Worm (Caenorhabditis elegans) whole organism, L4 larva: ENCODE data around the gene prk-1.
A peak's percentile ranks its signal among the peaks of the same experiment; 100 is the strongest.

Source experiments
- F10B5.3 ChIP-seq: sonication (generic microtip); optimal IDR thresholded peaks from 2 replicates; lab custom pipeline; 2016; ENCODE audit warnings: mild to moderate bottlenecking, missing genetic modification characterization, missing compliant biosample characterization
- F26F4.8 ChIP-seq: fragments of 200-800 bp; sonication (Bioruptor generic); conservative IDR thresholded peaks from 2 replicates; pipeline ENCODE4 v1.3.6; 2022; ENCODE audit warnings: missing genetic modification characterization, missing compliant biosample characterization
- F37D6.2 ChIP-seq: sonication (generic microtip); optimal IDR thresholded peaks from 2 replicates; lab custom pipeline; 2016; ENCODE audit warnings: mild to moderate bottlenecking, missing genetic modification characterization, missing compliant biosample characterization
- F49E8.2 ChIP-seq: sonication (generic microtip); optimal IDR thresholded peaks from 2 replicates; lab custom pipeline; 2016; ENCODE audit warnings: missing compliant biosample characterization, mild to moderate bottlenecking, missing genetic modification characterization, borderline replicate concordance
- R02D3.7 ChIP-seq: fragments of 150-350 bp; sonication (generic microtip); optimal IDR thresholded peaks from 3 replicates; lab custom pipeline; 2014; ENCODE audit warnings: missing biosample characterization, missing genetic modification characterization
- T20F7.1 ChIP-seq: fragments of 200-800 bp; sonication (Bioruptor generic); optimal IDR thresholded peaks from 2 replicates; lab custom pipeline; 2018; ENCODE audit warnings: mild to moderate bottlenecking, missing genetic modification characterization, missing compliant biosample characterization
- Y48G9A.11 ChIP-seq: fragments of 200-800 bp; sonication (Bioruptor generic); IDR thresholded peaks from 2 replicates; pipeline ENCODE4 v1.3.6; 2022; ENCODE audit warnings: missing genetic modification reagents, missing genetic modification characterization, missing compliant biosample characterization
- Y5F2A.4 ChIP-seq: fragments of 200-800 bp; sonication (Bioruptor generic); optimal IDR thresholded peaks from 2 replicates; lab custom pipeline; 2018; ENCODE audit warnings: mild to moderate bottlenecking, missing genetic modification characterization, missing compliant biosample characterization
- ZK337.2 ChIP-seq: fragments of 200-800 bp; sonication (Bioruptor generic); IDR thresholded peaks from 2 replicates; pipeline ENCODE4 v1.3.6; 2022; ENCODE audit warnings: missing genetic modification reagents, missing genetic modification characterization, missing compliant biosample characterization
- aly-2 ChIP-seq: sonication (generic microtip); optimal IDR thresholded peaks from 2 replicates; lab custom pipeline; 2018; ENCODE audit warnings: missing biosample characterization, missing genetic modification characterization
- ceh-20 ChIP-seq: fragments of 200-800 bp; sonication (Bioruptor generic); IDR thresholded peaks from 2 replicates; pipeline ENCODE4 v1.3.6; 2022; ENCODE audit warnings: missing genetic modification reagents, missing genetic modification characterization, missing compliant biosample characterization
- ceh-32 ChIP-seq: sonication (generic microtip); optimal IDR thresholded peaks from 2 replicates; lab custom pipeline; 2016; ENCODE audit warnings: mild to moderate bottlenecking, missing genetic modification characterization, missing compliant biosample characterization; ENCODE audit not compliant: poor library complexity
- ceh-62 ChIP-seq: sonication (generic microtip); optimal IDR thresholded peaks from 2 replicates; lab custom pipeline; 2017; ENCODE audit warnings: missing biosample characterization, missing genetic modification characterization
- ctbp-1 ChIP-seq: fragments of 200-800 bp; sonication (Bioruptor generic); IDR thresholded peaks from 2 replicates; pipeline ENCODE4 v1.3.6; 2022; ENCODE audit warnings: missing genetic modification reagents, missing genetic modification characterization, missing compliant biosample characterization
- daf-12 ChIP-seq: fragments of 150-350 bp; optimal IDR thresholded peaks from 2 replicates; lab custom pipeline; 2014; ENCODE audit warnings: missing biosample characterization, missing genetic modification reagents, missing genetic modification characterization
- daf-16 ChIP-seq, 3 experiments: sonication (generic microtip); optimal IDR thresholded peaks; 2 replicates each; lab custom pipeline; 2016 to 2017; ENCODE audit warnings: missing genetic modification characterization in 3 of 3, missing genetic modification reagents in 3 of 3, mild to moderate bottlenecking in 2 of 3, missing compliant biosample characterization in 2 of 3, missing biosample characterization in 1 of 3, moderate library complexity in 1 of 3
- dmd-6 ChIP-seq: fragments of 200-800 bp; sonication (Bioruptor generic); IDR thresholded peaks from 2 replicates; pipeline ENCODE4 v1.3.6; 2022; ENCODE audit warnings: missing genetic modification reagents, missing genetic modification characterization, missing compliant biosample characterization
- dmd-9 ChIP-seq: fragments of 200-800 bp; sonication (Bioruptor generic); IDR thresholded peaks from 2 replicates; pipeline ENCODE4 v1.3.6; 2022; ENCODE audit warnings: missing genetic modification reagents, missing genetic modification characterization, missing compliant biosample characterization
- dpl-1 ChIP-seq: fragments of 150-350 bp; optimal IDR thresholded peaks from 2 replicates; lab custom pipeline; 2014; ENCODE audit warnings: missing biosample characterization, missing genetic modification reagents, missing genetic modification characterization
- duxl-1 ChIP-seq: sonication (generic microtip); optimal IDR thresholded peaks from 2 replicates; lab custom pipeline; 2016; ENCODE audit warnings: mild to moderate bottlenecking, missing genetic modification characterization, moderate library complexity, missing compliant biosample characterization; ENCODE audit not compliant: poor library complexity
- dve-1 ChIP-seq: sonication (generic microtip); optimal IDR thresholded peaks from 2 replicates; lab custom pipeline; 2017; ENCODE audit warnings: antibody characterized with exemption, mild to moderate bottlenecking, missing genetic modification characterization, missing compliant biosample characterization; ENCODE audit not compliant: insufficient read depth
- egl-43 ChIP-seq: fragments of 200-800 bp; sonication (Bioruptor generic); IDR thresholded peaks from 2 replicates; pipeline ENCODE4 v1.3.6; 2022; ENCODE audit warnings: missing genetic modification reagents, missing genetic modification characterization, missing compliant biosample characterization
- gei-8 ChIP-seq: fragments of 200-800 bp; sonication (Bioruptor generic); optimal IDR thresholded peaks from 2 replicates; lab custom pipeline; 2018; ENCODE audit warnings: mild to moderate bottlenecking, missing genetic modification characterization, missing compliant biosample characterization
- hif-1 ChIP-seq, 2 experiments: sonication (generic microtip); optimal IDR thresholded peaks; 2 replicates each; lab custom pipeline; 2016 to 2017; ENCODE audit warnings: missing compliant biosample characterization in 2 of 2, missing genetic modification characterization in 2 of 2, missing genetic modification reagents in 2 of 2, missing genotype in 2 of 2, mild to moderate bottlenecking in 1 of 2
- hlh-30 ChIP-seq: sonication (generic microtip); optimal IDR thresholded peaks from 2 replicates; lab custom pipeline; 2017; ENCODE audit warnings: antibody characterized with exemption, mild to moderate bottlenecking, missing genetic modification characterization, missing compliant biosample characterization; ENCODE audit not compliant: insufficient read depth
- lin-1 ChIP-seq: fragments of 200-800 bp; sonication (Bioruptor generic); IDR thresholded peaks from 2 replicates; pipeline ENCODE4 v1.3.6; 2022; ENCODE audit warnings: missing genetic modification reagents, missing genetic modification characterization, missing compliant biosample characterization
- lin-13 ChIP-seq: fragments of 150-350 bp; optimal IDR thresholded peaks from 2 replicates; lab custom pipeline; 2014; ENCODE audit warnings: missing biosample characterization, missing genetic modification reagents, missing genetic modification characterization
- lin-38 ChIP-seq: fragments of 200-800 bp; sonication (Bioruptor generic); IDR thresholded peaks from 2 replicates; pipeline ENCODE4 v1.3.6; 2022; ENCODE audit warnings: missing genetic modification reagents, missing genetic modification characterization, missing compliant biosample characterization
- lin-39 ChIP-seq: fragments of 150-350 bp; optimal IDR thresholded peaks from 2 replicates; lab custom pipeline; 2014; ENCODE audit warnings: missing biosample characterization, missing genetic modification reagents, missing genetic modification characterization
- lir-3 ChIP-seq: sonication (generic microtip); optimal IDR thresholded peaks from 2 replicates; lab custom pipeline; 2016; ENCODE audit warnings: mild to moderate bottlenecking, missing genetic modification characterization, missing compliant biosample characterization
- lsy-2 ChIP-seq, 2 experiments: fragments of 150-350 bp in 1 of 2; sonication (generic microtip) in 1 of 2; optimal IDR thresholded peaks; 2 replicates each; lab custom pipeline; 2014 to 2017; ENCODE audit warnings: missing biosample characterization in 2 of 2, missing genetic modification characterization in 2 of 2
- mdt-29 ChIP-seq: fragments of 200-800 bp; sonication (Bioruptor generic); IDR thresholded peaks from 2 replicates; pipeline ENCODE4 v1.3.6; 2022; ENCODE audit warnings: missing genetic modification reagents, missing genetic modification characterization, missing compliant biosample characterization
- mxl-3 ChIP-seq: fragments of 200-800 bp; sonication (Bioruptor generic); optimal IDR thresholded peaks from 2 replicates; lab custom pipeline; 2018; ENCODE audit warnings: mild to moderate bottlenecking, missing genetic modification characterization, missing compliant biosample characterization
- nhr-41 ChIP-seq: fragments of 200-800 bp; sonication (Bioruptor generic); IDR thresholded peaks from 2 replicates; pipeline ENCODE4 v1.3.6; 2022; ENCODE audit warnings: missing genetic modification reagents, missing genetic modification characterization, missing compliant biosample characterization
- nhr-42 ChIP-seq: fragments of 200-800 bp; sonication (Bioruptor generic); IDR thresholded peaks from 2 replicates; pipeline ENCODE4 v1.3.6; 2022; ENCODE audit warnings: missing genetic modification characterization, missing compliant biosample characterization
- nhr-6 ChIP-seq: fragments of 150-350 bp; optimal IDR thresholded peaks from 2 replicates; lab custom pipeline; 2014; ENCODE audit warnings: missing biosample characterization, missing genetic modification characterization
- nhr-76 ChIP-seq: fragments of 150-350 bp; optimal IDR thresholded peaks from 2 replicates; lab custom pipeline; 2014; ENCODE audit warnings: missing biosample characterization, missing genetic modification characterization
- nhr-77 ChIP-seq: fragments of 150-350 bp; optimal IDR thresholded peaks from 2 replicates; lab custom pipeline; 2014; ENCODE audit warnings: missing biosample characterization, missing genetic modification characterization
- php-3 ChIP-seq: fragments of 200-800 bp; sonication (Bioruptor generic); IDR thresholded peaks from 2 replicates; pipeline ENCODE4 v1.3.6; 2022; ENCODE audit warnings: missing genetic modification reagents, missing genetic modification characterization, missing compliant biosample characterization
- rbr-2 ChIP-seq: sonication (generic microtip); optimal IDR thresholded peaks from 2 replicates; lab custom pipeline; 2016; ENCODE audit warnings: missing genotype, missing genetic modification characterization, missing compliant biosample characterization
- saeg-2 ChIP-seq: fragments of 200-800 bp; sonication (Bioruptor generic); IDR thresholded peaks from 2 replicates; pipeline ENCODE4 v1.3.6; 2022; ENCODE audit warnings: missing genetic modification reagents, missing genetic modification characterization, missing compliant biosample characterization
- sdz-12 ChIP-seq: fragments of 200-800 bp; sonication (Bioruptor generic); optimal IDR thresholded peaks from 2 replicates; lab custom pipeline; 2018; ENCODE audit warnings: mild to moderate bottlenecking, missing genetic modification characterization, missing compliant biosample characterization
- set-16 ChIP-seq: fragments of 200-800 bp; sonication (Bioruptor generic); IDR thresholded peaks from 2 replicates; pipeline ENCODE4 v1.3.6; 2022; ENCODE audit warnings: missing genetic modification reagents, missing genetic modification characterization, missing compliant biosample characterization
- snpc-4 ChIP-seq: fragments of 150-350 bp; optimal IDR thresholded peaks from 2 replicates; lab custom pipeline; 2014; ENCODE audit warnings: missing biosample characterization, missing genetic modification characterization
- spr-3 ChIP-seq: fragments of 200-800 bp; sonication (Bioruptor generic); optimal IDR thresholded peaks from 2 replicates; lab custom pipeline; 2018; ENCODE audit warnings: mild to moderate bottlenecking, missing genetic modification characterization, missing compliant biosample characterization
- unc-130 ChIP-seq: sonication (generic microtip); optimal IDR thresholded peaks from 2 replicates; lab custom pipeline; 2016; ENCODE audit warnings: missing genetic modification reagents, missing genetic modification characterization, missing compliant biosample characterization
- unc-39 ChIP-seq: sonication (generic microtip); optimal IDR thresholded peaks from 2 replicates; lab custom pipeline; 2017; ENCODE audit warnings: missing biosample characterization, missing genetic modification characterization
- zag-1 ChIP-seq: fragments of 150-350 bp; optimal IDR thresholded peaks from 2 replicates; lab custom pipeline; 2014; ENCODE audit warnings: missing biosample characterization, missing genetic modification characterization
- zfp-2 ChIP-seq: sonication (generic microtip); optimal IDR thresholded peaks from 2 replicates; lab custom pipeline; 2016; ENCODE audit warnings: mild to moderate bottlenecking, missing genetic modification characterization, missing compliant biosample characterization
- ztf-7 ChIP-seq: fragments of 150-350 bp; optimal IDR thresholded peaks from 2 replicates; lab custom pipeline; 2014; ENCODE audit warnings: missing biosample characterization, missing genetic modification characterization

Gene prk-1

ce11 chrIII:6969781-6970342, 20.1 kb upstream of the prk-1 start (continued):
- no peak for TF ChIP-seq dpl-1 (GFP tag; lab: Kevin White, UChicago)
- no peak for TF ChIP-seq duxl-1
- TF ChIP-seq lin-38 (GFP tag; lab: Robert Waterston, UW) = peak; percentile 70
- TF ChIP-seq F10B5.3 = no peak
- peak; percentile 25 for TF ChIP-seq R02D3.7 (tag; lab: Kevin White, UChicago)
- no peak for TF ChIP-seq nhr-6
- TF ChIP-seq ceh-20 (GFP tag; lab: Robert Waterston, UW) = no peak
- TF ChIP-seq F37D6.2 (tag; lab: Kevin White, UChicago) = no peak
- no peak for TF ChIP-seq ZK337.2 (GFP tag; lab: Robert Waterston, UW)
- no peak for TF ChIP-seq zag-1 (tag; lab: Kevin White, UChicago)
- no peak for TF ChIP-seq ceh-62 (tag; lab: Kevin White, UChicago)
- no peak for TF ChIP-seq dmd-6 (GFP tag; lab: Robert Waterston, UW)
- TF ChIP-seq lir-3 = no peak
- no peak for TF ChIP-seq mxl-3
- no peak for TF ChIP-seq F26F4.8
- TF ChIP-seq T20F7.1 (GFP tag; lab: Kevin White, UChicago) = peak; percentile 32
- TF ChIP-seq egl-43 (GFP tag; lab: Robert Waterston, UW) = no peak
- no peak for TF ChIP-seq aly-2 (tag; lab: Kevin White, UChicago)
- peak; percentile 84 for TF ChIP-seq Y48G9A.11
- TF ChIP-seq nhr-41 (GFP tag; lab: Robert Waterston, UW) = no peak
- TF ChIP-seq unc-130 (GFP tag; lab: Kevin White, UChicago) = peak; percentile 76
- no peak for TF ChIP-seq hlh-30 (tag; lab: Kevin White, UChicago)
- no peak for TF ChIP-seq nhr-76 (tag; lab: Kevin White, UChicago)
- TF ChIP-seq sdz-12 (GFP tag; lab: Kevin White, UChicago) = no peak
- no peak for TF ChIP-seq dmd-9 (GFP tag; lab: Robert Waterston, UW)
- TF ChIP-seq unc-39 (tag; lab: Kevin White, UChicago) = no peak
- no peak for TF ChIP-seq rbr-2 (tag; lab: Kevin White, UChicago)
- no peak for TF ChIP-seq gei-8 (GFP tag; lab: Kevin White, UChicago)
- TF ChIP-seq lsy-2 (tag; optimal IDR thresholded peaks at IDR 0.05; lab: Kevin White, UChicago) = peak in 1 of 2 experiments; percentile 52
- no peak for TF ChIP-seq lin-39 (tag; lab: Kevin White, UChicago)
- TF ChIP-seq daf-12 (tag; lab: Kevin White, UChicago) = no peak
- TF ChIP-seq mdt-29 (GFP tag; lab: Robert Waterston, UW) = no peak
- TF ChIP-seq lin-1 (GFP tag; lab: Robert Waterston, UW) = peak; percentile 27; the same call in 1 of the 2 replicates
- TF ChIP-seq nhr-42 (GFP tag; lab: Robert Waterston, UW) = no peak
- TF ChIP-seq nhr-77 (tag; lab: Kevin White, UChicago) = no peak
- no peak for TF ChIP-seq saeg-2
- no peak for TF ChIP-seq ztf-7 (tag; lab: Kevin White, UChicago)
- no peak for TF ChIP-seq hif-1 (tag; optimal IDR thresholded peaks at IDR 0.05; lab: Kevin White, UChicago)
- TF ChIP-seq php-3 (GFP tag; lab: Robert Waterston, UW) = no peak
- TF ChIP-seq F49E8.2 = peak; percentile 90
- peak; percentile 44 for TF ChIP-seq Y5F2A.4 (GFP tag; lab: Kevin White, UChicago)
- TF ChIP-seq ceh-32 (tag; lab: Kevin White, UChicago) = no peak
- no peak for TF ChIP-seq set-16 (GFP tag; lab: Robert Waterston, UW)
- TF ChIP-seq ctbp-1 = no peak
- TF ChIP-seq snpc-4 (tag; lab: Kevin White, UChicago) = no peak
- TF ChIP-seq zfp-2 (tag; lab: Kevin White, UChicago) = no peak
- TF ChIP-seq daf-16 (GFP tag; optimal IDR thresholded peaks at IDR 0.05; lab: Kevin White, UChicago) = no peak
- peak; percentile 14 for TF ChIP-seq daf-16 (tag; optimal IDR thresholded peaks at IDR 0.05; lab: Kevin White, UChicago)
- TF ChIP-seq dve-1 (tag; lab: Kevin White, UChicago) = no peak
- peak; percentile 17 for TF ChIP-seq lin-13 (GFP tag; lab: Kevin White, UChicago)
- TF ChIP-seq spr-3 (GFP tag; lab: Kevin White, UChicago) = no peak
